Fruit fly (Drosophila melanogaster): ENCODE results near the gene Slc25A46b.

The Slc25A46b gene

dm6 chr2L:18119643-18120042 lies 23.3 kb downstream of the Slc25A46b start, which contains the start of gene CG5758 (continued):
- TF ChIP-seq pzg (GFP tag; optimal IDR thresholded peaks at IDR 0.05) (peak; percentile 8), hb (GFP tag; IDR thresholded peaks at IDR 0.05; ENCODE audit: partially characterized antibody) (no peak), trem (tag; optimal IDR thresholded peaks at IDR 0.05) (no peak), CG12219 (GFP tag; optimal IDR thresholded peaks at IDR 0.05) (no peak), sc (optimal IDR thresholded peaks at IDR 0.05) (no peak), sc (GFP tag; optimal IDR thresholded peaks at IDR 0.05) (no peak), Trl (optimal IDR thresholded peaks at IDR 0.05) (no peak), Trl (GFP tag; optimal IDR thresholded peaks at IDR 0.05) (no peak), Elba2 (GFP tag; optimal IDR thresholded peaks at IDR 0.05) (no peak), crol (GFP tag; IDR thresholded peaks at IDR 0.05) (no peak), MTF-1 (GFP tag; optimal IDR thresholded peaks at IDR 0.05; ENCODE audit: borderline replicate concordance) (no peak), CG16813 (GFP tag; IDR thresholded peaks at IDR 0.05; ENCODE audit: partially characterized antibody) (no peak), zf30C (GFP tag; optimal IDR thresholded peaks at IDR 0.05) (no peak), slbo (GFP tag; IDR thresholded peaks at IDR 0.05) (peak; percentile 40), pnt (GFP tag; optimal IDR thresholded peaks at IDR 0.05) (no peak), Atf6 (GFP tag; IDR thresholded peaks at IDR 0.05) (no peak; the same call in 1 of the 2 replicates), Max (GFP tag; optimal IDR thresholded peaks at IDR 0.05) (no peak), gcm2 (GFP tag; optimal IDR thresholded peaks at IDR 0.05) (no peak), lilli (GFP tag; optimal IDR thresholded peaks at IDR 0.05) (peak; percentile 44), Chrac-16 (GFP tag; optimal IDR thresholded peaks at IDR 0.05) (no peak), lmd (GFP tag; IDR thresholded peaks at IDR 0.05) (no peak; the same call in 1 of the 2 replicates), H15 (GFP tag; IDR thresholded peaks at IDR 0.05) (no peak), fu2 (GFP tag; optimal IDR thresholded peaks at IDR 0.05) (no peak), Abd-B (GFP tag; optimal IDR thresholded peaks at IDR 0.05) (no peak), zen (tag; optimal IDR thresholded peaks at IDR 0.05) (no peak), CG15479 (GFP tag; optimal IDR thresholded peaks at IDR 0.05) (no peak), CTCF (GFP tag; optimal IDR thresholded peaks at IDR 0.05) (peak; percentile 75), CG11398 (GFP tag; optimal IDR thresholded peaks at IDR 0.05) (no peak), CG7839 (tag; optimal IDR thresholded peaks at IDR 0.05) (peak; percentile 42), cwo (GFP tag; optimal IDR thresholded peaks at IDR 0.05) (no peak), Antp (GFP tag; optimal IDR thresholded peaks at IDR 0.05) (no peak), gem (tag; optimal IDR thresholded peaks at IDR 0.05) (peak; percentile 44), NK7.1 (GFP tag; optimal IDR thresholded peaks at IDR 0.05) (no peak), HmgD (GFP tag; optimal IDR thresholded peaks at IDR 0.05) (no peak), Fer2 (tag; optimal IDR thresholded peaks at IDR 0.05) (no peak), row (GFP tag; IDR thresholded peaks at IDR 0.05) (no peak; the same call in 2 of the 3 replicates), gce (GFP tag; IDR thresholded peaks at IDR 0.05) (no peak), az2 (GFP tag; optimal IDR thresholded peaks at IDR 0.05) (no peak), nmo (GFP tag; optimal IDR thresholded peaks at IDR 0.05) (no peak), CG1024 (GFP tag; IDR thresholded peaks at IDR 0.05) (no peak), tup (GFP tag; optimal IDR thresholded peaks at IDR 0.05) (no peak), Camta (GFP tag; optimal IDR thresholded peaks at IDR 0.05) (no peak), gro (GFP tag; optimal IDR thresholded peaks at IDR 0.05) (peak; percentile 38), CG11093 (GFP tag; IDR thresholded peaks at IDR 0.05) (no peak), CG10543 (GFP tag; optimal IDR thresholded peaks at IDR 0.05) (no peak), sim (GFP tag; IDR thresholded peaks at IDR 0.05) (no peak), Drgx (GFP tag; IDR thresholded peaks at IDR 0.05) (no peak), CG15696 (tag; optimal IDR thresholded peaks at IDR 0.05) (no peak), CG30403 (GFP tag; optimal IDR thresholded peaks at IDR 0.05) (peak; percentile 36), YL-1 (GFP tag; optimal IDR thresholded peaks at IDR 0.05) (no peak), CG31441 (GFP tag; IDR thresholded peaks at IDR 0.05) (no peak), wor (GFP tag; IDR thresholded peaks at IDR 0.05) (no peak), CG7556 (GFP tag; optimal IDR thresholded peaks at IDR 0.05) (no peak), zfh2 (GFP tag; optimal IDR thresholded peaks at IDR 0.05) (no peak)

Measured in whole organism, embryonic.